Worm (Caenorhabditis elegans) whole organism, L2 larva: Measurements from ENCODE around the gene R12B2.2.

Source experiments
- R02D3.7 ChIP-seq: fragments of 150-350 bp; optimal IDR thresholded peaks from 2 replicates; lab custom pipeline; 2014; ENCODE audit warnings: missing biosample characterization, missing genetic modification characterization
- nhr-237 ChIP-seq: fragments of 150-350 bp; optimal IDR thresholded peaks from 2 replicates; lab custom pipeline; 2014; ENCODE audit warnings: missing biosample characterization, missing genetic modification characterization
- nhr-25 ChIP-seq: fragments of 150-350 bp; sonication (generic microtip); optimal IDR thresholded peaks from 3 replicates; lab custom pipeline; 2014; ENCODE audit warnings: missing biosample characterization, missing genetic modification characterization
- skn-1 ChIP-seq: sonication (generic microtip); optimal IDR thresholded peaks from 2 replicates; lab custom pipeline; 2017; ENCODE audit warnings: missing biosample characterization, missing genetic modification characterization
- unc-62 ChIP-seq: fragments of 150-350 bp; optimal IDR thresholded peaks from 2 replicates; lab custom pipeline; 2014; ENCODE audit warnings: missing biosample characterization, missing genetic modification reagents, missing genetic modification characterization
- ztf-11 ChIP-seq: sonication (generic microtip); optimal IDR thresholded peaks from 2 replicates; lab custom pipeline; 2017; ENCODE audit warnings: missing biosample characterization, missing genetic modification characterization
- ztf-4 ChIP-seq: fragments of 150-350 bp; optimal IDR thresholded peaks from 2 replicates; lab custom pipeline; 2014; ENCODE audit warnings: missing biosample characterization, missing genetic modification characterization

DNA sequence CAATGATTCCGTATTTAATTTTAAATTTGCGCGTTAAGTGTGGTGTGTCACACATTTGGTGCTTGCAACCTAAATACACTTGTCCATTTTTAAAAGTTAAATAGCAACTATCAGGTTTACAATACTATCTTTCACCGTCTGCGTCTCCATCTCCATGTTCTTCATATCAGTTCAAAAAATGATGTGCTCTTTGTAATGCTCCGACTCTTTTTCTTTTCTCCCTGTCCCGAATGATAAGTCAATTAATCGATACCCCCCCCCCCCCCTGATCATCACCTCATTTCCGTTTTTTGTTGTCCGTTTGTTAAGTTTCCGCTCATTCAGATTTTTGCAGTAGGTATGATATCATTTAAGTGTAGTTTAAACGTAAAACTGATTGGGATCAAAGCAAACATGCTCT, 7.3 kb downstream of the R12B2.2 start:
- TF ChIP-seq nhr-25 (tag; lab: Kevin White, UChicago) (no peak), nhr-237 (no peak), skn-1 (tag; lab: Kevin White, UChicago) (no peak), R02D3.7 (tag; lab: Kevin White, UChicago) (no peak), ztf-11 (no peak), ztf-4 (no peak), unc-62 (GFP tag; lab: Kevin White, UChicago) (no peak)
